Worm (Caenorhabditis elegans): Measurements from ENCODE around the gene pcyt-2.2.

- TF ChIP-seq pha-4 (tag; optimal IDR thresholded peaks at IDR 0.05) = no peak
- no peak for TF ChIP-seq lin-13 (tag; optimal IDR thresholded peaks at IDR 0.05)
- TF ChIP-seq nhr-12 (tag; optimal IDR thresholded peaks at IDR 0.05) = no peak
- TF ChIP-seq nhr-28 (tag; optimal IDR thresholded peaks at IDR 0.05) = no peak
- TF ChIP-seq mep-1 (tag; optimal IDR thresholded peaks at IDR 0.05) = no peak
- no peak for TF ChIP-seq mab-5 (tag; optimal IDR thresholded peaks at IDR 0.05)
- no peak for TF ChIP-seq blmp-1 (tag; optimal IDR thresholded peaks at IDR 0.05)
- no peak for TF ChIP-seq ztf-11 (tag; optimal IDR thresholded peaks at IDR 0.05)
- no peak for TF ChIP-seq flh-1 (GFP tag; optimal IDR thresholded peaks at IDR 0.05)
- no peak for TF ChIP-seq elt-3 (tag; optimal IDR thresholded peaks at IDR 0.05)
- TF ChIP-seq nhr-76 (tag; optimal IDR thresholded peaks at IDR 0.05) = no peak
Observed at ce11 chrX:7925134-7925533, 41.0 kb downstream of the pcyt-2.2 start, which contains the start of gene zig-4.
